Fruit fly (Drosophila melanogaster) whole organism, adult: ENCODE results near the gene DIP-eta.

Experiments
- CG11617 ChIP-seq: fragments of 200-800 bp; sonication (Bioruptor generic); optimal IDR thresholded peaks from 2 replicates; lab custom pipeline; 2017; ENCODE audit warnings: mild to moderate bottlenecking, missing biosample characterization, missing genetic modification reagents, missing genetic modification characterization
- CG14711 ChIP-seq: fragments of 200-800 bp; sonication (Bioruptor generic); optimal IDR thresholded peaks from 2 replicates; lab custom pipeline; 2018; ENCODE audit warnings: missing biosample characterization, mild to moderate bottlenecking, missing genetic modification characterization, moderate library complexity
- CG5204 ChIP-seq: fragments of 200-800 bp; sonication (Bioruptor generic); optimal IDR thresholded peaks from 2 replicates; lab custom pipeline; 2016; ENCODE audit warnings: missing biosample characterization, missing genetic modification characterization
- CG7101 ChIP-seq: fragments of 200-800 bp; sonication (Bioruptor generic); optimal IDR thresholded peaks from 2 replicates; lab custom pipeline; 2018; ENCODE audit warnings: missing biosample characterization, mild to moderate bottlenecking, missing genetic modification characterization, moderate library complexity
- Clk ChIP-seq: fragments of 200-800 bp; sonication (Bioruptor generic); optimal IDR thresholded peaks from 2 replicates; lab custom pipeline; 2017; ENCODE audit warnings: missing biosample characterization, missing genetic modification characterization
- Crg-1 ChIP-seq: fragments of 200-800 bp; sonication (Bioruptor generic); optimal IDR thresholded peaks from 2 replicates; lab custom pipeline; 2016; ENCODE audit warnings: missing biosample characterization, missing genetic modification characterization
- bab1 ChIP-seq: fragments of 200-800 bp; sonication (Bioruptor generic); optimal IDR thresholded peaks from 3 replicates; lab custom pipeline; 2019; ENCODE audit warnings: missing biosample characterization, mild to moderate bottlenecking, missing genetic modification characterization, moderate library complexity
- cnc ChIP-seq, 2 experiments: fragments of >200 bp; optimal IDR thresholded peaks; 2 replicates each; lab custom pipeline; 2017
- kay ChIP-seq: fragments of 200-800 bp; sonication (Bioruptor generic); peaks from one replicate; lab custom pipeline; 2016; ENCODE audit warnings: missing biosample characterization, missing genetic modification characterization, borderline replicate concordance
- pad ChIP-seq: fragments of 200-800 bp; sonication (Bioruptor generic); optimal IDR thresholded peaks from 3 replicates; lab custom pipeline; 2017; ENCODE audit warnings: missing biosample characterization, missing genetic modification characterization, mild to moderate bottlenecking, moderate library complexity, missing genetic modification reagents
- toe ChIP-seq: fragments of 200-800 bp; sonication (Bioruptor generic); optimal IDR thresholded peaks from 2 replicates; lab custom pipeline; 2016; ENCODE audit warnings: missing biosample characterization, missing genetic modification characterization

- no peak for TF ChIP-seq Clk
- TF ChIP-seq toe (GFP tag; lab: Kevin White, UChicago): no peak
- TF ChIP-seq kay (GFP tag; lab: Kevin White, UChicago): no peak
- no peak for TF ChIP-seq bab1 (GFP tag; lab: Kevin White, UChicago)
- no peak for TF ChIP-seq cnc (optimal IDR thresholded peaks at IDR 0.05; lab: Kevin White, UChicago)
- no peak for TF ChIP-seq CG11617
- no peak for TF ChIP-seq CG7101 (tag; lab: Kevin White, UChicago)
- TF ChIP-seq CG14711 (tag; lab: Kevin White, UChicago): no peak
- TF ChIP-seq CG5204: no peak
- TF ChIP-seq Crg-1 (GFP tag; lab: Kevin White, UChicago): no peak
- TF ChIP-seq pad: no peak
Observed at dm6 chr2L:5617896-5618505, at the start of gene DIP-eta.
